Worm (Caenorhabditis elegans): ENCODE data around the gene K08B5.2.

K08B5.2 gene

ce11 chrX:16590803-16591202 is 37.1 kb upstream of the K08B5.2 start (continued):
- TF ChIP-seq hmg-20 (GFP tag; IDR thresholded peaks at IDR 0.05): peak; percentile 77; the same call in 1 of the 2 replicates
- 0 out of 2 replicates have a peak, but pooled peaks have one; percentile 19 for TF ChIP-seq Y53G8AR.9 (GFP tag; conservative IDR thresholded peaks at IDR 0.05)
- no peak for TF ChIP-seq xnd-1 (tag; optimal IDR thresholded peaks at IDR 0.05)
- no peak for TF ChIP-seq sdz-38 (tag; optimal IDR thresholded peaks at IDR 0.05)
- peak; percentile 93 for TF ChIP-seq rpc-1 (optimal IDR thresholded peaks at IDR 0.05)
- peak; percentile 85 for TF ChIP-seq rpc-1 (tag; optimal IDR thresholded peaks at IDR 0.05)
- TF ChIP-seq ekl-4 (GFP tag; IDR thresholded peaks at IDR 0.05): 0 out of 2 replicates have a peak, but pooled peaks have one; percentile 11
- peak; percentile 28 for TF ChIP-seq K12H6.12 (tag; optimal IDR thresholded peaks at IDR 0.05)
- TF ChIP-seq mel-28 (tag; optimal IDR thresholded peaks at IDR 0.05; ENCODE audit: borderline replicate concordance): peak; percentile 8
- TF ChIP-seq Y95B8A.8 (GFP tag; IDR thresholded peaks at IDR 0.05): 0 out of 2 replicates have a peak, but pooled peaks have one; percentile 23
- TF ChIP-seq mcd-1 (GFP tag; IDR thresholded peaks at IDR 0.05): peak; percentile 45; the same call in 1 of the 2 replicates
- peak; percentile 73 for TF ChIP-seq snpc-4 (GFP tag; optimal IDR thresholded peaks at IDR 0.05)
- peak in 3 of 4 experiments; percentile 67 to 83 (median 72) for TF ChIP-seq snpc-4 (tag; optimal IDR thresholded peaks at IDR 0.05)
- peak; percentile 71 for TF ChIP-seq F23B12.7 (tag; optimal IDR thresholded peaks at IDR 0.05; ENCODE audit: insufficient read depth)
- TF ChIP-seq ztf-25 (GFP tag; IDR thresholded peaks at IDR 0.05): peak; percentile 90
- peak; percentile 92 for TF ChIP-seq D2030.7 (GFP tag; IDR thresholded peaks at IDR 0.05)
- peak; percentile 72 for TF ChIP-seq him-1 (tag; optimal IDR thresholded peaks at IDR 0.05)
- no peak for TF ChIP-seq ama-1 (optimal IDR thresholded peaks at IDR 0.05)
- peak; percentile 14 to 90 for TF ChIP-seq ama-1 (GFP tag; optimal IDR thresholded peaks at IDR 0.05)
- TF ChIP-seq nhr-27 (tag; optimal IDR thresholded peaks at IDR 0.05): no peak
- peak; percentile 53; the same call in 1 of the 2 replicates for TF ChIP-seq bed-2 (GFP tag; IDR thresholded peaks at IDR 0.05)
- peak; percentile 85 for TF ChIP-seq ceh-27 (GFP tag; optimal IDR thresholded peaks at IDR 0.05)
- TF ChIP-seq ztf-3 (GFP tag; optimal IDR thresholded peaks at IDR 0.05): peak; percentile 31
- TF ChIP-seq hsf-1 (GFP tag; IDR thresholded peaks at IDR 0.05): peak; percentile 59; the same call in 1 of the 2 replicates
- no peak for TF ChIP-seq zfh-2 (GFP tag; conservative IDR thresholded peaks at IDR 0.05)
- peak; percentile 52 for TF ChIP-seq attf-5 (GFP tag; optimal IDR thresholded peaks at IDR 0.05)
- TF ChIP-seq atf-7 (tag; optimal IDR thresholded peaks at IDR 0.05): peak; percentile 35
- TF ChIP-seq C17E4.6 (GFP tag; IDR thresholded peaks at IDR 0.05): no peak
- TF ChIP-seq athp-1 (tag; optimal IDR thresholded peaks at IDR 0.05): peak; percentile 37
- peak; percentile 72 for TF ChIP-seq mxl-1 (tag; optimal IDR thresholded peaks at IDR 0.05)
- TF ChIP-seq T07F8.4 (tag; optimal IDR thresholded peaks at IDR 0.05): peak; percentile 79
- peak; percentile 16 for TF ChIP-seq ceh-79 (tag; optimal IDR thresholded peaks at IDR 0.05)
- peak; percentile 70 for TF ChIP-seq nhr-90 (tag; optimal IDR thresholded peaks at IDR 0.05)
- TF ChIP-seq C06A6.2 (GFP tag; conservative IDR thresholded peaks at IDR 0.05): no peak
- peak; percentile 82 for TF ChIP-seq die-1 (tag; optimal IDR thresholded peaks at IDR 0.05)
- peak; percentile 44 for TF ChIP-seq F49E8.2 (tag; optimal IDR thresholded peaks at IDR 0.05; ENCODE audit: insufficient read depth)
- peak; percentile 50 for TF ChIP-seq ztf-22 (GFP tag; optimal IDR thresholded peaks at IDR 0.05)
- TF ChIP-seq pha-4 (tag; optimal IDR thresholded peaks at IDR 0.05): no peak
- TF ChIP-seq hmg-1.2 (GFP tag; IDR thresholded peaks at IDR 0.05): peak; percentile 84
- peak; percentile 71 for TF ChIP-seq chd-7 (tag; optimal IDR thresholded peaks at IDR 0.05)
- peak; percentile 90 for TF ChIP-seq pbrm-1 (GFP tag; IDR thresholded peaks at IDR 0.05)
- peak in 1 of 2 experiments; percentile 67 for TF ChIP-seq let-607 (tag; optimal IDR thresholded peaks at IDR 0.05)
- no peak; the same call in 1 of the 2 replicates for TF ChIP-seq lir-1 (GFP tag; conservative IDR thresholded peaks at IDR 0.05)
- 0 out of 2 replicates have a peak, but pooled peaks have one; percentile 23 for TF ChIP-seq egrh-3 (GFP tag; IDR thresholded peaks at IDR 0.05)
- peak; percentile 42 for TF ChIP-seq ztf-18 (tag; optimal IDR thresholded peaks at IDR 0.05)
- TF ChIP-seq F57A8.1 (GFP tag; optimal IDR thresholded peaks at IDR 0.05): no peak
- TF ChIP-seq lin-54 (GFP tag; optimal IDR thresholded peaks at IDR 0.05): peak; percentile 59
- TF ChIP-seq tlf-1 (GFP tag; optimal IDR thresholded peaks at IDR 0.05): peak; percentile 59
- no peak for TF ChIP-seq tbx-9 (tag; optimal IDR thresholded peaks at IDR 0.05; ENCODE audit: borderline replicate concordance)

All from whole organism, young adult.